Fruit fly (Drosophila melanogaster) whole organism, embryonic: ENCODE measurements around the gene CG15891.

Experiments used
- B-H2 ChIP-seq: fragments of 200-800 bp; sonication (Bioruptor generic); optimal IDR thresholded peaks from 2 replicates; lab custom pipeline; 2018; ENCODE audit warnings: missing biosample characterization, mild to moderate bottlenecking, missing genetic modification characterization
- Bdp1 ChIP-seq: fragments of 200-800 bp; sonication (Bioruptor generic); optimal IDR thresholded peaks from 3 replicates; lab custom pipeline; 2016; ENCODE audit warnings: missing biosample characterization, missing genetic modification characterization
- CG11398 ChIP-seq: fragments of 200-800 bp; sonication (Bioruptor generic); optimal IDR thresholded peaks from 2 replicates; lab custom pipeline; 2016; ENCODE audit warnings: missing biosample characterization, missing genetic modification characterization
- CG11456 ChIP-seq: fragments of 200-800 bp; sonication (Bioruptor generic); IDR thresholded peaks from 3 replicates; pipeline ENCODE4 v1.3.6; 2022; ENCODE audit warnings: missing biosample characterization, missing genetic modification characterization
- CG12219 ChIP-seq: fragments of 200-800 bp; sonication (Bioruptor generic); optimal IDR thresholded peaks from 3 replicates; lab custom pipeline; 2018; ENCODE audit warnings: missing biosample characterization, mild to moderate bottlenecking, missing genetic modification characterization
- CG13287 ChIP-seq: fragments of 200-800 bp; sonication (Bioruptor generic); IDR thresholded peaks from 2 replicates; pipeline ENCODE4 v1.3.6; 2022; ENCODE audit warnings: missing biosample characterization, missing genetic modification characterization; ENCODE audit not compliant: partially characterized antibody
- CG13296 ChIP-seq: fragments of 200-800 bp; sonication (Bioruptor generic); optimal IDR thresholded peaks from 3 replicates; lab custom pipeline; 2018; ENCODE audit warnings: missing biosample characterization, mild to moderate bottlenecking, missing genetic modification characterization
- CG14441 ChIP-seq: fragments of 200-800 bp; sonication (Bioruptor generic); IDR thresholded peaks from 2 replicates; pipeline ENCODE4 v1.3.6; 2022; ENCODE audit warnings: missing biosample characterization, missing genetic modification characterization
- CG15479 ChIP-seq: fragments of 200-800 bp; sonication (Bioruptor generic); optimal IDR thresholded peaks from 3 replicates; lab custom pipeline; 2019; ENCODE audit warnings: missing biosample characterization, mild to moderate bottlenecking, missing genetic modification characterization, moderate library complexity
- CG16813 ChIP-seq: fragments of 200-800 bp; sonication (Bioruptor generic); IDR thresholded peaks from 3 replicates; pipeline ENCODE4 v1.3.6; 2022; ENCODE audit warnings: missing biosample characterization, missing genetic modification characterization; ENCODE audit not compliant: partially characterized antibody
- CG17385 ChIP-seq: fragments of 200-800 bp; sonication (Bioruptor generic); optimal IDR thresholded peaks from 3 replicates; lab custom pipeline; 2018; ENCODE audit warnings: missing biosample characterization, mild to moderate bottlenecking, missing genetic modification characterization
- CG2889 ChIP-seq: fragments of 200-800 bp; sonication (Bioruptor generic); IDR thresholded peaks from 3 replicates; pipeline ENCODE4 v1.3.6; 2022; ENCODE audit warnings: missing biosample characterization, missing genetic modification characterization
- CG31441 ChIP-seq: fragments of 200-800 bp; sonication (Bioruptor generic); IDR thresholded peaks from 2 replicates; pipeline ENCODE4 v1.3.6; 2022; ENCODE audit warnings: missing biosample characterization, missing genetic modification characterization
- CG3726 ChIP-seq: fragments of 200-800 bp; sonication (Bioruptor generic); IDR thresholded peaks from 3 replicates; pipeline ENCODE4, ENCODE4 v1.3.6; 2022; ENCODE audit warnings: missing biosample characterization, missing genetic modification characterization
- CG42726 ChIP-seq: fragments of 200-800 bp; sonication (Bioruptor generic); IDR thresholded peaks from 2 replicates; pipeline ENCODE4 v1.3.6; 2022; ENCODE audit warnings: missing biosample characterization, missing genetic modification characterization; ENCODE audit not compliant: partially characterized antibody
- CG4360 ChIP-seq: fragments of 200-800 bp; sonication (Bioruptor generic); IDR thresholded peaks from 2 replicates; pipeline ENCODE4 v1.3.6; 2022; ENCODE audit warnings: missing biosample characterization, missing genetic modification characterization
- CG5245 ChIP-seq: fragments of 200-800 bp; sonication (Bioruptor generic); optimal IDR thresholded peaks from 3 replicates; lab custom pipeline; 2016; ENCODE audit warnings: missing biosample characterization, missing genetic modification characterization
- CG6175 ChIP-seq: fragments of 200-800 bp; sonication (Bioruptor generic); IDR thresholded peaks from 3 replicates; pipeline ENCODE4 v1.3.6; 2022; ENCODE audit warnings: missing biosample characterization, missing genetic modification characterization
- CG6765 ChIP-seq: fragments of 200-800 bp; sonication (Bioruptor generic); optimal IDR thresholded peaks from 3 replicates; lab custom pipeline; 2017; ENCODE audit warnings: missing biosample characterization, mild to moderate bottlenecking, missing genetic modification characterization
- CG7839 ChIP-seq: fragments of 200-800 bp; sonication (Bioruptor generic); optimal IDR thresholded peaks from 3 replicates; lab custom pipeline; 2018; ENCODE audit warnings: missing biosample characterization, mild to moderate bottlenecking, missing genetic modification characterization, moderate library complexity
- CG9727 ChIP-seq: fragments of 200-800 bp; sonication (Bioruptor generic); optimal IDR thresholded peaks from 3 replicates; lab custom pipeline; 2017; ENCODE audit warnings: missing biosample characterization, mild to moderate bottlenecking, missing genetic modification characterization
- D19A ChIP-seq: fragments of 200-800 bp; optimal IDR thresholded peaks from 3 replicates; lab custom pipeline; 2019; ENCODE audit warnings: missing biosample characterization, mild to moderate bottlenecking, missing genetic modification characterization, moderate library complexity
- Fer2 ChIP-seq: fragments of 200-800 bp; sonication (Bioruptor generic); optimal IDR thresholded peaks from 2 replicates; lab custom pipeline; 2018; ENCODE audit warnings: missing biosample characterization, mild to moderate bottlenecking, missing genetic modification characterization, moderate library complexity
- H2.0 ChIP-seq: fragments of 200-800 bp; sonication (Bioruptor generic); IDR thresholded peaks from 2 replicates; pipeline ENCODE4 v1.3.6; 2022; ENCODE audit warnings: missing biosample characterization, missing genetic modification characterization
- Hr3 ChIP-seq: fragments of 200-800 bp; sonication (Bioruptor generic); optimal IDR thresholded peaks from 3 replicates; lab custom pipeline; 2016; ENCODE audit warnings: missing biosample characterization, missing genetic modification characterization
- Mrtf ChIP-seq: fragments of 200-800 bp; sonication (Bioruptor generic); IDR thresholded peaks from 3 replicates; pipeline ENCODE4 v1.3.6; 2022; ENCODE audit warnings: missing biosample characterization, missing genetic modification characterization
- Nf-YC ChIP-seq: fragments of 200-800 bp; optimal IDR thresholded peaks from 3 replicates; lab custom pipeline; 2019; ENCODE audit warnings: missing biosample characterization, mild to moderate bottlenecking, missing genetic modification characterization, moderate library complexity
- Opbp ChIP-seq: fragments of 200-800 bp; sonication (Bioruptor generic); IDR thresholded peaks from 3 replicates; pipeline ENCODE4 v1.3.6; 2022; ENCODE audit warnings: missing biosample characterization, missing genetic modification characterization; ENCODE audit not compliant: partially characterized antibody
- Poxn ChIP-seq: fragments of 200-800 bp; sonication (Bioruptor generic); IDR thresholded peaks from 2 replicates; pipeline ENCODE4 v1.3.6; 2022; ENCODE audit warnings: missing biosample characterization, missing genetic modification characterization
- Rfx ChIP-seq: fragments of 200-800 bp; sonication (Bioruptor generic); IDR thresholded peaks from 2 replicates; pipeline ENCODE4 v1.3.6; 2022; ENCODE audit warnings: missing biosample characterization, missing genetic modification characterization
- Usf ChIP-seq: fragments of 200-800 bp; sonication (Bioruptor generic); optimal IDR thresholded peaks from 2 replicates; lab custom pipeline; 2017; ENCODE audit warnings: missing genotype, missing biosample characterization, missing genetic modification characterization
- cad ChIP-seq: fragments of >200 bp; optimal IDR thresholded peaks from 2 replicates; lab custom pipeline; 2017; ENCODE audit warnings: missing biosample characterization, missing genetic modification characterization
- dysf ChIP-seq: fragments of 200-800 bp; sonication (Bioruptor generic); IDR thresholded peaks from 3 replicates; pipeline ENCODE4 v1.3.6; 2022; ENCODE audit warnings: missing biosample characterization, missing genetic modification characterization
- esg ChIP-seq: fragments of 200-800 bp; sonication (Bioruptor generic); conservative IDR thresholded peaks from 2 replicates; pipeline ENCODE4 v1.3.6; 2022; ENCODE audit warnings: missing biosample characterization, missing genetic modification characterization
- ewg ChIP-seq: fragments of 200-800 bp; sonication (Bioruptor generic); optimal IDR thresholded peaks from 3 replicates; lab custom pipeline; 2017; ENCODE audit warnings: mild to moderate bottlenecking, missing biosample characterization, missing genetic modification reagents, missing genetic modification characterization
- fd102C ChIP-seq: fragments of 200-800 bp; sonication (Bioruptor generic); optimal IDR thresholded peaks from 2 replicates; lab custom pipeline; 2018; ENCODE audit warnings: missing biosample characterization, mild to moderate bottlenecking, missing genetic modification characterization, moderate library complexity
- gce ChIP-seq: fragments of 200-800 bp; sonication (Bioruptor generic); IDR thresholded peaks from 3 replicates; pipeline ENCODE4 v1.3.6; 2022; ENCODE audit warnings: missing biosample characterization, missing genetic modification characterization
- grn ChIP-seq: fragments of 200-800 bp; sonication (Bioruptor generic); optimal IDR thresholded peaks from 3 replicates; lab custom pipeline; 2017; ENCODE audit warnings: missing biosample characterization, missing genetic modification characterization
- gro ChIP-seq: fragments of 200-800 bp; sonication (Bioruptor generic); optimal IDR thresholded peaks from 2 replicates; lab custom pipeline; 2016; ENCODE audit warnings: missing biosample characterization, missing genetic modification characterization
- jigr1 ChIP-seq: fragments of 200-800 bp; sonication (Bioruptor generic); IDR thresholded peaks from 3 replicates; pipeline ENCODE4 v1.3.6; 2022; ENCODE audit warnings: missing biosample characterization, missing genetic modification characterization
- kah ChIP-seq: fragments of 200-800 bp; sonication (Bioruptor generic); optimal IDR thresholded peaks from 2 replicates; lab custom pipeline; 2018; ENCODE audit warnings: missing biosample characterization, mild to moderate bottlenecking, missing genetic modification characterization
- pfk ChIP-seq: fragments of 200-800 bp; sonication (Bioruptor generic); optimal IDR thresholded peaks from 2 replicates; lab custom pipeline; 2018; ENCODE audit warnings: missing biosample characterization, mild to moderate bottlenecking, missing genetic modification characterization, moderate library complexity
- phol ChIP-seq: fragments of 200-800 bp; sonication (Bioruptor generic); optimal IDR thresholded peaks from 3 replicates; lab custom pipeline; 2018; ENCODE audit warnings: missing biosample characterization, mild to moderate bottlenecking, missing genetic modification characterization, moderate library complexity
- psq ChIP-seq: fragments of 200-800 bp; sonication (Bioruptor generic); optimal IDR thresholded peaks from 2 replicates; lab custom pipeline; 2017; ENCODE audit warnings: missing biosample characterization, missing genetic modification characterization
- rib ChIP-seq: fragments of 200-800 bp; sonication (Bioruptor generic); IDR thresholded peaks from 2 replicates; pipeline ENCODE4 v1.3.6; 2022; ENCODE audit warnings: missing biosample characterization, missing genetic modification characterization
- sug ChIP-seq: fragments of 200-800 bp; optimal IDR thresholded peaks from 2 replicates; lab custom pipeline; 2019; ENCODE audit warnings: missing biosample characterization, mild to moderate bottlenecking, missing genetic modification characterization, moderate library complexity
- tgo ChIP-seq: fragments of 200-800 bp; sonication (Bioruptor generic); IDR thresholded peaks from 3 replicates; pipeline ENCODE4 v1.3.6; 2022; ENCODE audit warnings: missing biosample characterization, missing genetic modification characterization
- toy ChIP-seq: fragments of 200-800 bp; sonication (Bioruptor generic); IDR thresholded peaks from 2 replicates; pipeline ENCODE4 v1.3.6; 2022; ENCODE audit warnings: missing biosample characterization, missing genetic modification characterization
- unc-4 ChIP-seq: fragments of 200-800 bp; sonication (Bioruptor generic); IDR thresholded peaks from 2 replicates; pipeline ENCODE4 v1.3.6; 2022; ENCODE audit warnings: missing biosample characterization, missing genetic modification characterization; ENCODE audit not compliant: partially characterized antibody
- vnd ChIP-seq: fragments of 200-800 bp; sonication (Bioruptor generic); IDR thresholded peaks from 3 replicates; pipeline ENCODE4 v1.3.6; 2022; ENCODE audit warnings: missing biosample characterization, missing genetic modification characterization; ENCODE audit not compliant: partially characterized antibody
- yki ChIP-seq: fragments of >200 bp; optimal IDR thresholded peaks from 3 replicates; lab custom pipeline; 2018

The CG15891 gene

DNA sequence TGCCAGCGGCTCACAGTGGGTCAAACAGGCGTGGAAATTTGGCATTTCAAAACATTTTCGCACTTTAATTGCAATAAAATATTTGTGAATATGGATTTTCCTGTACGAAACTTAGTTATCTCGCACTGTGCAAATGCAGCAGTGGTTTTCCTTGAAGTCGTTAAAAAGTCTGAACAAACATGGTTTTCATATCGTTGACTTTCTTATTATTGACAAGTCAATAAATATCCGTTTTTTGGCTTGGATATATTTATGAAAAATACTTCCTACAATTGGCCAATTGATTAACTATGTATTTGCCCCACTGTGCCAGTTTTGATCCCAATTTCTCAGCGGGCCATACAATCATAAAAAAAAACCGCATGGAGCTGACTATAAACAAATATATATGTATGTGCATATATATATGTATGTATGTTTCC, 29.7 kb downstream of the CG15891 start (continued):
- TF ChIP-seq ewg (GFP tag; lab: Kevin White, UChicago) (peak; percentile 95), Mrtf (peak; percentile 93), fd102C (GFP tag; lab: Kevin White, UChicago) (peak; percentile 6), gro (GFP tag; lab: Kevin White, UChicago) (peak; percentile 88), Usf (peak; percentile 83), dysf (GFP tag; lab: Robert Waterston, UW) (peak; percentile 96), CG14441 (GFP tag; lab: Robert Waterston, UW) (peak; percentile 95), Opbp (no peak), CG9727 (GFP tag; lab: Kevin White, UChicago) (peak; percentile 96), CG13296 (GFP tag; lab: Kevin White, UChicago) (peak; percentile 95), Hr3 (GFP tag; lab: Kevin White, UChicago) (peak; percentile 96), CG5245 (GFP tag; lab: Kevin White, UChicago) (peak; percentile 94), CG17385 (GFP tag; lab: Kevin White, UChicago) (peak; percentile 94), CG11456 (peak; percentile 88), CG3726 (GFP tag; lab: Robert Waterston, UW) (peak; percentile 89), Bdp1 (GFP tag; lab: Kevin White, UChicago) (peak; percentile 88), toy (GFP tag; lab: Robert Waterston, UW) (peak; percentile 75; the same call in 1 of the 2 replicates), CG7839 (tag; lab: Kevin White, UChicago) (peak; percentile 97), kah (GFP tag; lab: Kevin White, UChicago) (peak; percentile 92), Nf-YC (peak; percentile 85), gce (GFP tag; lab: Robert Waterston, UW) (peak; percentile 89), CG12219 (GFP tag; lab: Kevin White, UChicago) (peak; percentile 95), CG4360 (GFP tag; lab: Robert Waterston, UW) (peak; percentile 68), unc-4 (no peak), B-H2 (peak; percentile 67), vnd (GFP tag; lab: Robert Waterston, UW) (0 out of 3 replicates have a peak, but pooled peaks have one; percentile 29), H2.0 (GFP tag; lab: Robert Waterston, UW) (peak; percentile 88), CG11398 (GFP tag; lab: Kevin White, UChicago) (peak; percentile 89), esg (peak; percentile 94), CG16813 (GFP tag; lab: Robert Waterston, UW) (no peak), Rfx (GFP tag; lab: Robert Waterston, UW) (peak; percentile 88), CG2889 (peak; percentile 82), pfk (GFP tag; lab: Kevin White, UChicago) (no peak), CG31441 (peak; percentile 96), tgo (GFP tag; lab: Robert Waterston, UW) (peak; percentile 95), CG42726 (no peak), rib (peak; percentile 82), D19A (tag; lab: Kevin White, UChicago) (peak; percentile 93), psq (peak; percentile 79), cad (GFP tag; lab: Kevin White, UChicago) (no peak), CG13287 (GFP tag; lab: Robert Waterston, UW) (peak; percentile 39; the same call in 1 of the 2 replicates), CG6175 (GFP tag; lab: Robert Waterston, UW) (peak; percentile 73), CG15479 (no peak), Poxn (GFP tag; lab: Robert Waterston, UW) (no peak), yki (no peak), jigr1 (peak; percentile 93), Fer2 (peak; percentile 84), grn (peak; percentile 43), phol (peak; percentile 97), CG6765 (GFP tag; lab: Kevin White, UChicago) (peak; percentile 89), sug (peak; percentile 86)
